Worm (Caenorhabditis elegans): ENCODE data around the gene hlh-11.
A peak's percentile ranks its signal among the peaks of the same experiment; 100 is the strongest.

The hlh-11 gene

ce11 chrIII:9619079-9619761 lies at the start of gene hlh-11:
TSS of gene hlh-11 (plus strand) at chrIII:9619711.
- peak; percentile 41 for TF ChIP-seq unc-55 (GFP tag; optimal IDR thresholded peaks at IDR 0.05)
- peak; percentile 30 for TF ChIP-seq sox-4 (tag; optimal IDR thresholded peaks at IDR 0.05)
- TF ChIP-seq F13H6.1 (tag; optimal IDR thresholded peaks at IDR 0.05): peak; percentile 71
- peak; percentile 59 for TF ChIP-seq unc-42 (tag; optimal IDR thresholded peaks at IDR 0.05)
- TF ChIP-seq elt-2 (tag; optimal IDR thresholded peaks at IDR 0.05): no peak
- TF ChIP-seq nfya-1 (tag; optimal IDR thresholded peaks at IDR 0.05): peak; percentile 77
- peak; percentile 58 for TF ChIP-seq tbx-2 (tag; optimal IDR thresholded peaks at IDR 0.05)
- TF ChIP-seq gmeb-2 (tag; optimal IDR thresholded peaks at IDR 0.05): no peak
- TF ChIP-seq ceh-18 (tag; optimal IDR thresholded peaks at IDR 0.05): peak; percentile 96
- peak; percentile 41 for TF ChIP-seq ets-4 (tag; optimal IDR thresholded peaks at IDR 0.05)
- peak; percentile 57 for TF ChIP-seq rnt-1 (tag; optimal IDR thresholded peaks at IDR 0.05)
- TF ChIP-seq unc-3 (GFP tag; conservative IDR thresholded peaks at IDR 0.05): no peak
- no peak for TF ChIP-seq unc-3 (tag; optimal IDR thresholded peaks at IDR 0.05)
- peak; percentile 26 for TF ChIP-seq ceh-14 (tag; optimal IDR thresholded peaks at IDR 0.05)
- TF ChIP-seq ceh-34 (tag; optimal IDR thresholded peaks at IDR 0.05): peak; percentile 59
- TF ChIP-seq che-1 (tag; optimal IDR thresholded peaks at IDR 0.05): no peak
- TF ChIP-seq pat-9 (tag; optimal IDR thresholded peaks at IDR 0.05): peak; percentile 35
- no peak for TF ChIP-seq nhr-11 (tag; optimal IDR thresholded peaks at IDR 0.05)
- peak; percentile 62 for TF ChIP-seq ceh-31 (tag; optimal IDR thresholded peaks at IDR 0.05)
- TF ChIP-seq hlh-30 (tag; optimal IDR thresholded peaks at IDR 0.05; ENCODE audit: insufficient read depth): peak; percentile 76
- peak; percentile 3 for TF ChIP-seq syd-9 (tag; optimal IDR thresholded peaks at IDR 0.05)
- TF ChIP-seq dve-1 (tag; optimal IDR thresholded peaks at IDR 0.05): peak; percentile 12
- peak; percentile 59 for TF ChIP-seq hlh-8 (tag; optimal IDR thresholded peaks at IDR 0.05)
- no peak for TF ChIP-seq fkh-6 (tag; optimal IDR thresholded peaks at IDR 0.05)
- peak; percentile 23 for TF ChIP-seq ceh-6 (GFP tag; optimal IDR thresholded peaks at IDR 0.05)
- no peak for TF ChIP-seq T23F11.4 (GFP tag; optimal IDR thresholded peaks at IDR 0.05)
- TF ChIP-seq K09A11.1 (tag; optimal IDR thresholded peaks at IDR 0.05; ENCODE audit: insufficient read depth): peak; percentile 17
- TF ChIP-seq C08G9.2 (tag; optimal IDR thresholded peaks at IDR 0.05): no peak
- no peak for TF ChIP-seq ceh-2 (tag; optimal IDR thresholded peaks at IDR 0.05)

- TF ChIP-seq zip-5 (tag; optimal IDR thresholded peaks at IDR 0.05): no peak
- TF ChIP-seq nfya-1 (tag; optimal IDR thresholded peaks at IDR 0.05): peak; percentile 99
These were observed 48.6 kb upstream of the hlh-11 start for ce11 chrIII:9570869-9571268.

ce11 chrIII:9580039-9580891 lies 39.2 kb upstream of the hlh-11 start, which contains the start of gene ced-7:
TSS of gene ced-7 (minus strand) at chrIII:9580089.
- peak; percentile 84 for TF ChIP-seq hlh-30 (tag; optimal IDR thresholded peaks at IDR 0.05; ENCODE audit: insufficient read depth)
- no peak for TF ChIP-seq pha-4 (tag; optimal IDR thresholded peaks at IDR 0.05)

- TF ChIP-seq ceh-14 (tag; optimal IDR thresholded peaks at IDR 0.05) (no peak), elt-2 (tag; optimal IDR thresholded peaks at IDR 0.05) (peak; percentile 16)
These were observed 37.3 kb upstream of the hlh-11 start, which contains the start of gene C48B4.3 for ce11 chrIII:9582240-9582639. TSS of gene C48B4.3 (minus strand) at chrIII:9582388.

- TF ChIP-seq ceh-14 (tag; optimal IDR thresholded peaks at IDR 0.05): peak; percentile 13
- peak; percentile 57 for TF ChIP-seq unc-42 (tag; optimal IDR thresholded peaks at IDR 0.05)
- no peak for TF ChIP-seq rnt-1 (tag; optimal IDR thresholded peaks at IDR 0.05)
These were observed 36.3 kb upstream of the hlh-11 start for ce11 chrIII:9583224-9583623.
